Fruit fly (Drosophila melanogaster) whole organism, wandering third instar larva: Measurements from ENCODE around the gene PH4alphaNE3.

ENCODE experiments used
- Dfd ChIP-seq: fragments of >200 bp; optimal IDR thresholded peaks from 2 replicates; lab custom pipeline; 2017; ENCODE audit warnings: missing biosample characterization, missing genetic modification characterization
- GATAd ChIP-seq: sonication (Bioruptor generic); optimal IDR thresholded peaks from 2 replicates; lab custom pipeline; 2016; ENCODE audit warnings: missing biosample characterization, missing genetic modification characterization
- Hr78 ChIP-seq: fragments of >200 bp; optimal IDR thresholded peaks from 2 replicates; lab custom pipeline; 2017; ENCODE audit warnings: missing biosample characterization, missing genetic modification characterization
- h ChIP-seq: fragments of 200-800 bp; sonication (Bioruptor generic); optimal IDR thresholded peaks from 3 replicates; lab custom pipeline; 2016; ENCODE audit warnings: missing biosample characterization, mild to moderate bottlenecking, missing genetic modification characterization
- pan ChIP-seq: fragments of >200 bp; optimal IDR thresholded peaks from 2 replicates; lab custom pipeline; 2017
- rgr ChIP-seq: fragments of 200-800 bp; sonication (Bioruptor generic); optimal IDR thresholded peaks from 3 replicates; lab custom pipeline; 2016; ENCODE audit warnings: missing biosample characterization, mild to moderate bottlenecking, missing genetic modification characterization
- woc ChIP-seq: sonication (Bioruptor generic); optimal IDR thresholded peaks from 2 replicates; lab custom pipeline; 2016; ENCODE audit warnings: missing biosample characterization, mild to moderate bottlenecking, missing genetic modification characterization

dm6 chr3R:30583542-30583941, 20.4 kb upstream of the PH4alphaNE3 start, which contains the start of gene Rpt6R:
- TF ChIP-seq h (GFP tag; lab: Kevin White, UChicago) (no peak), GATAd (GFP tag; lab: Kevin White, UChicago) (no peak), Dfd (GFP tag; lab: Kevin White, UChicago) (no peak), pan (no peak), Hr78 (GFP tag; lab: Kevin White, UChicago) (no peak), rgr (GFP tag; lab: Kevin White, UChicago) (no peak), woc (GFP tag; lab: Kevin White, UChicago) (no peak)
